Worm (Caenorhabditis elegans) whole organism, L4/young adult: ENCODE data around the gene zip-10.

Source experiments
- W03F9.2 ChIP-seq: fragments of 150-350 bp; optimal IDR thresholded peaks from 2 replicates; lab custom pipeline; 2014; ENCODE audit warnings: missing biosample characterization, missing genetic modification characterization
- him-1 ChIP-seq: sonication (generic microtip); optimal IDR thresholded peaks from 2 replicates; lab custom pipeline; 2016; ENCODE audit warnings: missing genotype, missing genetic modification reagents, missing genetic modification characterization, missing compliant biosample characterization

DNA sequence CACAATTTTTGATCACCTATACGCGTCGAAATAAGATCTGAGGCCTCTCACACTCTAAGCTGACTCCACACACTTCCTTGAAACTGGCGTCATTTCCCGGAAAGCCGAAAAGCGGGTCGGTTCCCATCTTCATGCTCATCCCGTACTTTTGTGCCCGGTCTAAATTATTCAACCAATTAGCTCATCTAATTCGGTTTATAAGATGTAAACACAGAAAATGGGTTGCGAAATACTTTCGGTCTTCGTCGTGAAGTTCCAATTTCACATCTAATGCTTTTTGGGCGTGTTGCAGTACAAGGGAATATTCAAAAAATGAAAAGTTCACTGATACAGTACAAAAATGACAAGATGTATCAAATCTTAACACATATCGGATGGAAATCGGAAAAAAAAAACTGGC lies 19.4 kb downstream of the zip-10 start:
- TF ChIP-seq him-1 (tag; lab: Kevin White, UChicago) (no peak), W03F9.2 (tag; lab: Kevin White, UChicago) (no peak)
